Worm (Caenorhabditis elegans): ENCODE measurements around the gene T07A5.1.

The T07A5.1 gene

DNA sequence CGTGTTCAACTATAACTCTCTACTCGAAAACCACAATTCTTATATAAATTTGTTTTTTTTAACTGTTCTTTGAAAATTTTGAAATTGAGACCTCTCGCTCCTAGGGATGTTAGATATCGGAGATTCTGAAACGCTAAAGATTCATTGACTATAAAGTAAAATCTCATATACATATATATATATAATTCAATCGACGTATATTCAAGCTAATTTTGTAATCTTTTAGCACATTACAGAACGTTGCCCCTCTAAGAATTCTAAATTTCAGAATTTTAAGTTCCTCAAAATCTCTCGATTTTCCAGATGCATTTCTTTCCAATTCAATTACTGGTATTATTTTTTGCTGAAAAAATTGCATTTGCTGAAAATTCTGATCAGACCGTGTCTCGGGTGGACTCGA lies 27.2 kb downstream of the T07A5.1 start, which contains the start of gene pad-2:
Gene pad-2 (plus strand): TSS at position 301 of the 400 bp plus-strand sequence.
- TF ChIP-seq pqm-1 (tag; optimal IDR thresholded peaks at IDR 0.05), result no peak

- TF ChIP-seq unc-62 (GFP tag; optimal IDR thresholded peaks at IDR 0.05 in 1 of 2) (peak in 1 of 2 experiments; percentile 55), unc-62 (tag; optimal IDR thresholded peaks at IDR 0.05) (no peak), aha-1 (tag) (peak; percentile 84), lin-1 (GFP tag; IDR thresholded peaks at IDR 0.05) (no peak)
Measured at ce11 chrIII:10271807-10272206, 34.2 kb downstream of the T07A5.1 start.

- no peak for TF ChIP-seq daf-12 (tag; optimal IDR thresholded peaks at IDR 0.05)
- peak; percentile 81 for TF ChIP-seq nhr-102 (tag; optimal IDR thresholded peaks at IDR 0.05)
- TF ChIP-seq aha-1 (tag), result peak; percentile 26
- TF ChIP-seq lin-15B (tag; optimal IDR thresholded peaks at IDR 0.05), result peak; percentile 15
- no peak for TF ChIP-seq nhr-111 (GFP tag; optimal IDR thresholded peaks at IDR 0.05)
- peak in 1 of 2 experiments; percentile 82 for TF ChIP-seq lsy-2 (tag; optimal IDR thresholded peaks at IDR 0.05)
- no peak for TF ChIP-seq unc-62 (GFP tag; optimal IDR thresholded peaks at IDR 0.05 in 1 of 2)
- TF ChIP-seq unc-62 (tag; optimal IDR thresholded peaks at IDR 0.05), result no peak
- TF ChIP-seq saeg-2 (GFP tag; IDR thresholded peaks at IDR 0.05), result peak; percentile 72; the same call in 1 of the 2 replicates
- TF ChIP-seq nhr-42 (GFP tag; IDR thresholded peaks at IDR 0.05), result peak; percentile 97
- TF ChIP-seq ceh-44 (GFP tag; IDR thresholded peaks at IDR 0.05), result peak; percentile 99
- TF ChIP-seq mdt-29 (GFP tag; IDR thresholded peaks at IDR 0.05), result peak; percentile 94
- TF ChIP-seq madf-9 (GFP tag; conservative IDR thresholded peaks at IDR 0.05), result peak; percentile 99
- peak; percentile 96 for TF ChIP-seq Y48G9A.11 (GFP tag; IDR thresholded peaks at IDR 0.05)
- no peak for TF ChIP-seq lin-39 (tag; optimal IDR thresholded peaks at IDR 0.05)
- TF ChIP-seq lin-13 (GFP tag; optimal IDR thresholded peaks at IDR 0.05), result peak; percentile 51
- peak; percentile 62 for TF ChIP-seq dve-1 (tag; optimal IDR thresholded peaks at IDR 0.05; ENCODE audit: insufficient read depth)
- TF ChIP-seq ctbp-1 (GFP tag; IDR thresholded peaks at IDR 0.05), result peak; percentile 97
- TF ChIP-seq mep-1 (tag; optimal IDR thresholded peaks at IDR 0.05), result peak; percentile 42
- TF ChIP-seq dpl-1 (GFP tag; optimal IDR thresholded peaks at IDR 0.05), result peak; percentile 52
- TF ChIP-seq F10B5.3 (tag; optimal IDR thresholded peaks at IDR 0.05), result no peak
- peak; percentile 74 for TF ChIP-seq F37D6.2 (tag; optimal IDR thresholded peaks at IDR 0.05)
- peak; percentile 64 for TF ChIP-seq duxl-1 (tag; optimal IDR thresholded peaks at IDR 0.05; ENCODE audit: poor library complexity)
- peak; percentile 98 for TF ChIP-seq lin-38 (GFP tag; IDR thresholded peaks at IDR 0.05)
- no peak for TF ChIP-seq zip-2 (tag; optimal IDR thresholded peaks at IDR 0.05)
- TF ChIP-seq daf-16 (GFP tag; optimal IDR thresholded peaks at IDR 0.05), result no peak
- TF ChIP-seq daf-16 (tag; optimal IDR thresholded peaks at IDR 0.05), result peak; percentile 57
- TF ChIP-seq Y75B8A.6 (GFP tag; IDR thresholded peaks at IDR 0.05), result 0 out of 2 replicates have a peak, but pooled peaks have one; percentile 53
- TF ChIP-seq mdl-1 (tag; optimal IDR thresholded peaks at IDR 0.05), result no peak
- no peak for TF ChIP-seq ztf-11 (tag; optimal IDR thresholded peaks at IDR 0.05)
- no peak for TF ChIP-seq jun-1 (tag; optimal IDR thresholded peaks at IDR 0.05)
- TF ChIP-seq rbr-2 (tag; optimal IDR thresholded peaks at IDR 0.05), result peak; percentile 86
- TF ChIP-seq nhr-77 (tag; optimal IDR thresholded peaks at IDR 0.05), result peak; percentile 6
- TF ChIP-seq nhr-41 (GFP tag; IDR thresholded peaks at IDR 0.05), result peak; percentile 74; the same call in 1 of the 2 replicates
- TF ChIP-seq unc-39 (tag; optimal IDR thresholded peaks at IDR 0.05), result no peak
- peak; percentile 96 for TF ChIP-seq vab-7 (GFP tag; IDR thresholded peaks at IDR 0.05)
- peak; percentile 96 for TF ChIP-seq php-3 (GFP tag; IDR thresholded peaks at IDR 0.05)
- no peak for TF ChIP-seq ceh-82 (tag; optimal IDR thresholded peaks at IDR 0.05)
- no peak for TF ChIP-seq F44E2.7 (GFP tag; IDR thresholded peaks at IDR 0.05)
- peak; percentile 99 for TF ChIP-seq tra-1 (GFP tag; IDR thresholded peaks at IDR 0.05)
- peak; percentile 99 for TF ChIP-seq mes-2 (tag; optimal IDR thresholded peaks at IDR 0.05; ENCODE audit: poor library complexity, severe bottlenecking)
- TF ChIP-seq daf-19 (GFP tag; conservative IDR thresholded peaks at IDR 0.05), result no peak
- no peak for TF ChIP-seq attf-4 (tag; optimal IDR thresholded peaks at IDR 0.05)
- peak; percentile 1 for TF ChIP-seq nhr-11 (tag; optimal IDR thresholded peaks at IDR 0.05)
- no peak; the same call in 1 of the 2 replicates for TF ChIP-seq lim-7 (GFP tag; IDR thresholded peaks at IDR 0.05)
Measured at ce11 chrIII:10270778-10271307, 35.2 kb downstream of the T07A5.1 start, which contains the start of gene cnk-1. Gene cnk-1, plus strand, starts transcription at chrIII:10271257.
